Fruit fly (Drosophila melanogaster): ENCODE measurements around the gene TfIIA-S-2.
A peak's percentile ranks its signal among the peaks of the same experiment; 100 is the strongest.

TfIIA-S-2 gene

DNA sequence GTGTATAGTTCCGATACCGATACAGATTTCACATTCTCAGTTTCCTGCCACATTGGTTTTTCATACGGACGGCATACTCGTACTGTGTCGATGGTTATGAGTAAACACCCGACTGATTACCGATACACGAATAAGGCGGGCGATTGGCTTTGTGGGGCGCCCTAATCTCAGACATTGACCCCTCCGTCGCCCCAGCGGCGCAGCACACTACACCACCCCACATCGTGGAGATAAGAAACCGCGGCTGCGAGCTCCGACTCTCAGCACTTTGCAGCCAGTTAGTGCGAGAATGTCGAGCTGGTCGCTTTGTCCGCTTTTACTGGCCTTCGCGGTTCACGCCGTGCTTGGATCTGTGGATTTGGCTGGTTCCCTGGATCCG is 39.8 kb upstream of the TfIIA-S-2 start, which contains the start of gene CG14629:
CG14629 (plus strand) TSS at position 275 of the 379 bp plus-strand sequence.
- TF ChIP-seq CG11723 (GFP tag; optimal IDR thresholded peaks at IDR 0.05) (no peak), GATAe (GFP tag; conservative IDR thresholded peaks at IDR 0.05) (peak; percentile 85), ttk (GFP tag; IDR thresholded peaks at IDR 0.05) (no peak), PHDP (tag; optimal IDR thresholded peaks at IDR 0.05) (no peak), CG10959 (GFP tag; IDR thresholded peaks at IDR 0.05) (no peak), ATbp (GFP tag; optimal IDR thresholded peaks at IDR 0.05) (peak; percentile 7), CG17328 (GFP tag; IDR thresholded peaks at IDR 0.05) (no peak), CG2875 (GFP tag; optimal IDR thresholded peaks at IDR 0.05) (no peak), toy (GFP tag; IDR thresholded peaks at IDR 0.05) (no peak), ac (GFP tag; optimal IDR thresholded peaks at IDR 0.05) (no peak), zen2 (GFP tag; IDR thresholded peaks at IDR 0.05; ENCODE audit: partially characterized antibody) (no peak), CG5180 (GFP tag; optimal IDR thresholded peaks at IDR 0.05) (peak; percentile 1), Pdp1 (GFP tag; optimal IDR thresholded peaks at IDR 0.05) (peak in 1 of 2 experiments; percentile 46), Hr78 (GFP tag; optimal IDR thresholded peaks at IDR 0.05) (peak in 1 of 2 experiments; percentile 81), kah (GFP tag; optimal IDR thresholded peaks at IDR 0.05) (no peak), tx (GFP tag; optimal IDR thresholded peaks at IDR 0.05) (no peak), yki (optimal IDR thresholded peaks at IDR 0.05) (no peak), CG9876 (GFP tag; optimal IDR thresholded peaks at IDR 0.05) (no peak), unpg (GFP tag; optimal IDR thresholded peaks at IDR 0.05) (no peak), ci (GFP tag; IDR thresholded peaks at IDR 0.05) (0 out of 3 replicates have a peak, but pooled peaks have one; percentile 16), ab (GFP tag; optimal IDR thresholded peaks at IDR 0.05) (no peak), CG11247 (GFP tag; IDR thresholded peaks at IDR 0.05) (no peak), CG34376 (GFP tag; optimal IDR thresholded peaks at IDR 0.05) (peak; percentile 60), ara (GFP tag; IDR thresholded peaks at IDR 0.05) (no peak), CG7987 (GFP tag; optimal IDR thresholded peaks at IDR 0.05) (peak; percentile 38), CG14860 (GFP tag; IDR thresholded peaks at IDR 0.05; ENCODE audit: partially characterized antibody) (no peak), crol (GFP tag; IDR thresholded peaks at IDR 0.05) (peak; percentile 71), Lhr (GFP tag; optimal IDR thresholded peaks at IDR 0.05) (no peak), lab (GFP tag; optimal IDR thresholded peaks at IDR 0.05) (peak; percentile 36), mirr (GFP tag; optimal IDR thresholded peaks at IDR 0.05) (peak; percentile 53), Ssrp (tag; optimal IDR thresholded peaks at IDR 0.05) (no peak), CG8765 (GFP tag; IDR thresholded peaks at IDR 0.05) (no peak), CG11695 (GFP tag; IDR thresholded peaks at IDR 0.05) (no peak), Fer2 (tag; optimal IDR thresholded peaks at IDR 0.05) (no peak), ftz-f1 (GFP tag; optimal IDR thresholded peaks at IDR 0.05) (peak; percentile 42), CG31441 (GFP tag; IDR thresholded peaks at IDR 0.05) (no peak), CG8924 (tag; optimal IDR thresholded peaks at IDR 0.05) (no peak), MTF-1 (GFP tag; optimal IDR thresholded peaks at IDR 0.05; ENCODE audit: borderline replicate concordance) (no peak), Deaf1 (tag; optimal IDR thresholded peaks at IDR 0.05) (peak; percentile 78), Sin3A (optimal IDR thresholded peaks at IDR 0.05) (no peak), CG8290 (GFP tag; optimal IDR thresholded peaks at IDR 0.05) (no peak), CG8290 (tag; optimal IDR thresholded peaks at IDR 0.05) (peak in 1 of 2 experiments; percentile 56), trem (tag; optimal IDR thresholded peaks at IDR 0.05) (no peak), onecut (GFP tag; IDR thresholded peaks at IDR 0.05) (no peak), p53 (GFP tag; optimal IDR thresholded peaks at IDR 0.05) (no peak), maf-S (GFP tag; optimal IDR thresholded peaks at IDR 0.05) (no peak), E2f1 (GFP tag; IDR thresholded peaks at IDR 0.05) (no peak), Nf-YB (GFP tag; optimal IDR thresholded peaks at IDR 0.05) (no peak), Adf1 (GFP tag; IDR thresholded peaks at IDR 0.05) (peak; percentile 75), CG32532 (GFP tag; IDR thresholded peaks at IDR 0.05) (0 out of 2 replicates have a peak, but pooled peaks have one; percentile 11), CG18262 (tag; optimal IDR thresholded peaks at IDR 0.05) (no peak), rib (GFP tag; IDR thresholded peaks at IDR 0.05) (no peak)

Data from whole organism, embryonic.